Worm (Caenorhabditis elegans): ENCODE data around the gene scl-19.

The scl-19 gene

DNA sequence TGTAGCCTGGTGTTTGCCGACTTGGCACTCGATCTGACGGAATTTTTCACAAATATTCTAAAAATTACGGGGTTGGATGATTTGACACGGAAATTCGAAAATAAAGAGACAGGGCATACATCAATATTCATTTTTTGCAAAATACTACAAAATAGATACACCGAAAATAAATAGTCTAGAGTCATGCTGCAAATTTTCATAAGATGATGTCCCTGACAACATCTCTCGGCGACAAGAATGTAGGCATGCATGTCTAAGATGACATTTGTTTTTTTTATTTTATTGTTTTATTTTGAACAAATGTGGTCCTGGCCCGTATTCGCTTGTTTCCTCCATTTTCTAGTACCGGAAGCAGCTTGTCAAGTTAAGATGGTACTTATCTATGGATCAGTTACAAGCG, 39.6 kb downstream of the scl-19 start, which contains the start of gene clec-256:
Gene clec-256, plus strand, starts transcription at position 301 of the 400 bp plus-strand sequence.
- TF ChIP-seq nhr-237 (tag; optimal IDR thresholded peaks at IDR 0.05) (no peak), nhr-21 (tag; optimal IDR thresholded peaks at IDR 0.05) (no peak)

DNA sequence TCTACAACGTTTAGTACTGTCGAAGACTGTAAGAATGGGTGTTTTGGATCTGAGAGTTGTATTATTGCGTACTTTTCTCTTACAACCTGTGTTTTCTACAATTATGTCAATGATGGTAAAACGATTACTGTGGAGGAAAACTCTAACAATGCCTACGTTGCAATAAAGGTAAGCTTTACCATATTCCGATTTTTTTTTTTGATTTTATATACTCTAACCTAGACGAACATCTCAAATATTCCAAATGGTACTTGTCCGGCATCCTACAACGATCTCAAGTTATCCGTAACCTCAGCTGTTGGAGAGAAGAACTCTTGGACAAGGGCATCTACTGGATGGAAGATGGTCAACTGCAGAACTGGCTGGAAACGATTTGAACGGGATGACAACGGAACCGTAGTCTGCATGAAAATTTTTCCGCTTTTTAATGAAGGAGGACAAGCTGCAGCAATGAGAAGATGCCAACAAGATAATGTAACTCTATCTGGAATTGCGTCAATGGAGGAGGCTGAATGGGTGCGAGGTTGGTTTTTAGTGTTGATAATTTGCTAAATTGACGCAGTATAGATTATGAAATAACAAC, 40.1 kb downstream of the scl-19 start:
- TF ChIP-seq sma-3 (GFP tag; optimal IDR thresholded peaks at IDR 0.05) (no peak), nhr-11 (tag; optimal IDR thresholded peaks at IDR 0.05) (no peak), nhr-237 (tag; optimal IDR thresholded peaks at IDR 0.05) (no peak), alr-1 (tag; optimal IDR thresholded peaks at IDR 0.05) (no peak), ztf-1 (GFP tag; conservative IDR thresholded peaks at IDR 0.05) (no peak), Y55F3AM.14 (GFP tag; optimal IDR thresholded peaks at IDR 0.05) (no peak)

DNA sequence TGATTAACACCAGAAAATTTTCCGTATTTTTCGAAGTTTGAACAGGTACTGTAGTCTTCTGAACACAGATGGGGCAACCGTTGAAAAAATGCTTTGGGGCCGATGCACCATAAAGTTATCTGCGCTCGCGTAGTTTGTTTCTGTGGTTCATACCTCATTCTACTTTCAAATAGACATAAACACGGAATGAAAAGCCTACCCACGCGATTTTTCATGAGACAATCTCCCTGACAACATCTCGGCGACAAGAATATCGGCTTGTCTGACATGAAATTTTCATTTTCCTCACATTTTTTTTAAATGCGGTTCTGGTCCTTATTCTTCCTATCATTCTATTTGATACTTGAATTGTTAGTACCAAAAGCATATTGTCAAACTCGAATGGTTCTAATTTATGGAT, 41.0 kb downstream of the scl-19 start, which contains the start of gene clec-257:
Gene clec-257, plus strand, starts transcription at position 301 of the 400 bp plus-strand sequence.
- no peak for TF ChIP-seq nhr-12 (tag; optimal IDR thresholded peaks at IDR 0.05)

DNA sequence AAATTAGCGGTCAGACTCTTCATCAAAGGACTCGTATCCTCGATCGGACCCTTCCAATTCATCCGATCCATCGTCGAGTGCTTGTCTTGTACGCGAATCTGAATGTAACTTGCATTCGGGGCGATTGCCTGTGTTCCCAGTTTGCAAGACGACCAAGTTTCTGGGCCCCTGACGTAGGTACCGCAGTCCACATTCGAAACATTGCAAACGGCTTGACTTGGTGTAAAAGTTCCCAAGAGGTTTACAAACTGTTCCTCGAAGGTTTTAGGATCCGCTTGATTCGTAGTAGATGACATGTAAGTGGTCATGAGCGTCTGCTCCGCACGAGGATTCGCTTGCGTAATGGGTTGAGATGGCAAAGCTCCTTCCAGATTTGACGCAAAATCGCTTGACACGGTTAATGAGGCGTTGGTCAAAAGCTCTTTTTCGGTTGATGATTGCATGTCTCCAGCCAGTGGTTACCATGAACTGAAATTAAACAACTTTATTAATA, 44.5 kb downstream of the scl-19 start, which contains the start of gene Y17D7B.4:
Gene Y17D7B.4, minus strand, starts transcription at position 443 of the 493 bp plus-strand sequence.
- TF ChIP-seq ceh-82 (tag; optimal IDR thresholded peaks at IDR 0.05), result no peak
- TF ChIP-seq elt-1 (tag; optimal IDR thresholded peaks at IDR 0.05), result no peak

DNA sequence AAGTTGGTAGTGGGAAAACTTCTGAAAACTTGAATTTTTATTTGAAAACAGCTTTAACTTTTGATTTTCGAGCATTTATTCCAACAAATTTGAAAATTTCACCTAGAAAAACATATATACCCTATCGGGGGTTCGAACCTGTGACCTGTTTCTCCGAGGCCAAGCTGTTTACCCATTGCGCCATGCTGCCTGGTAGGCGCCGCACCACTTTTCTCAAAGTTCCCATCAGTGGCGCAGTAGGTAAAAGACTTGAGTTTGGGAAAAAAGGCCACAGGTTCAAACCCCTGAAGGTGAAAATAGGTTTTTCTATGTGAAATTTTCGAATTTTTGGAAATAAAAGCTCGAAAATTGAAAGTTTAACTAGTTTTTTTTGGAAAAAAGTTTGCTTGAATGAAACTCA, 48.8 kb downstream of the scl-19 start:
- TF ChIP-seq crh-2 (tag; optimal IDR thresholded peaks at IDR 0.05) (no peak), zag-1 (tag; optimal IDR thresholded peaks at IDR 0.05) (no peak), elt-3 (tag; optimal IDR thresholded peaks at IDR 0.05) (no peak), ceh-82 (tag; optimal IDR thresholded peaks at IDR 0.05) (no peak), ztf-4 (tag; optimal IDR thresholded peaks at IDR 0.05) (no peak), sem-4 (tag; optimal IDR thresholded peaks at IDR 0.05) (no peak), gmeb-1 (tag; optimal IDR thresholded peaks at IDR 0.05) (no peak), peb-1 (tag; optimal IDR thresholded peaks at IDR 0.05) (no peak), aly-2 (tag; optimal IDR thresholded peaks at IDR 0.05) (no peak), snpc-4 (tag; optimal IDR thresholded peaks at IDR 0.05) (no peak), skn-1 (tag; optimal IDR thresholded peaks at IDR 0.05) (no peak), nhr-77 (tag; optimal IDR thresholded peaks at IDR 0.05) (no peak), nhr-129 (tag; optimal IDR thresholded peaks at IDR 0.05) (no peak), nhr-21 (tag; optimal IDR thresholded peaks at IDR 0.05) (no peak), alr-1 (tag; optimal IDR thresholded peaks at IDR 0.05) (no peak), nhr-6 (tag; optimal IDR thresholded peaks at IDR 0.05) (no peak)
